Fruit fly (Drosophila melanogaster): ENCODE data around the gene Ssdp.

Gene Ssdp

DNA sequence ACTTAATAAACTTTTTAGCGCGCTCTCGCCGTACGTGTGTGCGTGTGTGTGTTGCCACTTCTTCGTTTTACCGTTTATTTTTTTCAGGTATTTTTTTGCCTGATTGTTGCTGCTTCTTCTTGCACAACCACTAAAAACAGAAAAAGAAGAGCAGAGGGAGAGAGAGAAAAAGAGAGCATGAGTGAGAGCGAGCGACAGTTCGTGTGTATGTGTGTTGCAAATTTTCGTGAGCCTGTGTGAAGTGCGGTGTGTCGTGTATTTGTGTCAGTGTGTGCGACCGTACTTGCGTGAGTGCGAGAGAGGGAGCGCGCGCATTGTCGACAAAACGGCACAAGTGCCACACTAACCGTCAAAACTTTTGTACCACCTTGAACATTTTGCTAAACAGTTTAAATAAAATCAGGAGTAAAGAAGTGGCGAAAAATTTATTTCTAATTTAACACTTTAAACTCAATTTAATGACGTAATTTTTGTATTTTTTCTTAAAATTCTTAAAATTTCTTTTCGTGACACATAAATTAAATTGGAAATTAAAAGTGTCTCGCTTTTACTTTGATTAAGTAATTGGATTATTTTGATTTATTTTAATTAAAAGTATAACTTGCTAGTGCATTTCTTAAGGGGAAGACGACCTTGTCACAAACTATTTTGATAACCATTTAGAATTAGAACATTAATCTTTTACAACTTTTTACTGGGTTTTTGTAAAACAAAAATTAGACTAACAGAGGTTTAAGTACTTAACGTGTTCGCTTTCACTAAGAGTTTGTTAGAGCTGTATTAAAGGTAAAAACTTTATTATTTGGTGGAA, 2.2 kb downstream of the Ssdp start:
- TF ChIP-seq Dll (optimal IDR thresholded peaks at IDR 0.05) (peak; percentile 98), CG8478 (optimal IDR thresholded peaks at IDR 0.05) (peak; percentile 51), pan (optimal IDR thresholded peaks at IDR 0.05) (no peak), EcR (GFP tag; optimal IDR thresholded peaks at IDR 0.05) (no peak), usp (GFP tag; optimal IDR thresholded peaks at IDR 0.05) (no peak), psq (optimal IDR thresholded peaks at IDR 0.05) (no peak)

- TF ChIP-seq EcR (GFP tag; optimal IDR thresholded peaks at IDR 0.05) (no peak), psq (optimal IDR thresholded peaks at IDR 0.05) (no peak), pan (optimal IDR thresholded peaks at IDR 0.05) (no peak), Dll (optimal IDR thresholded peaks at IDR 0.05) (no peak), CG8478 (optimal IDR thresholded peaks at IDR 0.05) (no peak), usp (GFP tag; optimal IDR thresholded peaks at IDR 0.05) (no peak)
Measured at dm6 chr3R:18196622-18196990, 2.8 kb downstream of the Ssdp start.

- TF ChIP-seq pan (optimal IDR thresholded peaks at IDR 0.05) (no peak), usp (GFP tag; optimal IDR thresholded peaks at IDR 0.05) (no peak), EcR (GFP tag; optimal IDR thresholded peaks at IDR 0.05) (no peak), CG8478 (optimal IDR thresholded peaks at IDR 0.05) (no peak), psq (optimal IDR thresholded peaks at IDR 0.05) (no peak), Dll (optimal IDR thresholded peaks at IDR 0.05) (no peak)
Measured at dm6 chr3R:18195295-18195694, 4.1 kb downstream of the Ssdp start.

DNA sequence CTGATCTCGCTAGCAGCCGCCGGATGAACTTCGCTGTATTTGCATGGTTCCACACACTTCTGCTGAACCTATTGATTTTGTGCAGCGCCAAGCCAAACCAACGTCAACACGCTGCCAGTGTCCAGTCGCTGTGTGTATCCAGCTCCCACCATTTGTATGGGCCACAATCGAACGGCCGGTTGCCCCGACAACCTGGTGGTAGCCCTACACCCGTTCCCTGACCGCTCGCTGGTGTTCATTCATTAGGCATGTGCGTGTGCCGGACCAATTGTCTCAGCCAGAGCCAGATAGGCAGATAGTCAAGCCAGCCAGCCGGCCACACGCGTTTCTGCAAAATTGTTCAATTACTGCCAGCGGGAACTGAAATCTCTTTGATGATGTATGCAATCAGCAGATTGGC, 7.5 kb downstream of the Ssdp start, which contains the start of gene CG14313:
Gene CG14313 (minus strand): TSS at position 101 of the 400 bp plus-strand sequence.
- TF ChIP-seq Dll (optimal IDR thresholded peaks at IDR 0.05) (no peak), CG8478 (optimal IDR thresholded peaks at IDR 0.05) (no peak), usp (GFP tag; optimal IDR thresholded peaks at IDR 0.05) (no peak), pan (optimal IDR thresholded peaks at IDR 0.05) (no peak), psq (optimal IDR thresholded peaks at IDR 0.05) (no peak), EcR (GFP tag; optimal IDR thresholded peaks at IDR 0.05) (no peak)

DNA sequence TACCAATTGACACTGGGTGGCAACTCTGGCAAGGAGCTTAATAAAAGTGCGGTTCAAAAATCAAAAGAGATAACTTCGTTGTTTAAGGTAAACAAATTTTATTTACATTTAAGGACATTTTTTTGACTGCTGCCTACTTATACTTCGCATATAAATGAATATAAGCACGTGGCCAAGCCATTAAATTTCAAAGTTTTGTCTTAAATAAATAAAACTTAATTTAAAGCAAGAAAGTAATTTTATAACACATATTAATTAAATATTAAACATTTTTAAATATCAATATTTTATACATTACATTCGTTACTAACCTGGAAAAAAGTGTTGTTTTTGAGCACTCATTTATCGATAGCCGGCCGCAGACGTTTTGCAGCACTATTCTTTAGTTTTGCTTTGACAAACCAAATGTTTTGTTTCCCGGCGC, 10.7 kb downstream of the Ssdp start, which contains the start of the genes CG12321 and MED17:
Gene CG12321 (minus strand): TSS at position 6 of the 424 bp plus-strand sequence.
Gene MED17 (plus strand): TSS at position 371 of the 424 bp plus-strand sequence.
- TF ChIP-seq pan (optimal IDR thresholded peaks at IDR 0.05) (no peak), usp (GFP tag; optimal IDR thresholded peaks at IDR 0.05) (no peak), CG8478 (optimal IDR thresholded peaks at IDR 0.05) (no peak), psq (optimal IDR thresholded peaks at IDR 0.05) (no peak), EcR (GFP tag; optimal IDR thresholded peaks at IDR 0.05) (no peak), Dll (optimal IDR thresholded peaks at IDR 0.05) (no peak)

DNA sequence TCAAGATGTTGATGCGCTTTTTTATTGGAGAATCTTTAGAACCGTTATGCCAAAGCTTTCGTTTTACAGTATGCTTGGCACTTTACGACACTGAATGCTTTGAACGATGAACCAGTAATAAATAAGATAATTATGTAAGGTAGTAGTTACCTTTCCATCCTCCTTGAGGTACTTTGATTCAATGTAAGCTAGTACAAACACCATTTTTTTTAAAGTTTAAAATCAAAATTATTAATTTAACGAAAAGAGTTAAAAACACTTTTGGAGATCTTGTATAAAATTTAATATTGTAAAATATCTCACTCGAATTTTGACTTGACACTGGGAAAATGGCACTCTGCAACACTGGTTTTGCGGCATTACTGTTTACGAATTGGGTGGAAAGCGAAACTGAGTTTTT, 14.0 kb downstream of the Ssdp start, which contains the start of the genes Arp5 and CG7208:
Gene Arp5 (plus strand): TSS at position 114 of the 400 bp plus-strand sequence.
Gene CG7208 (minus strand): TSS at position 331 of the 400 bp plus-strand sequence.
- TF ChIP-seq usp (GFP tag; optimal IDR thresholded peaks at IDR 0.05) (no peak), Dll (optimal IDR thresholded peaks at IDR 0.05) (no peak), EcR (GFP tag; optimal IDR thresholded peaks at IDR 0.05) (no peak), pan (optimal IDR thresholded peaks at IDR 0.05) (no peak), CG8478 (optimal IDR thresholded peaks at IDR 0.05) (no peak), psq (optimal IDR thresholded peaks at IDR 0.05) (no peak)

dm6 chr3R:18183244-18183643, 16.2 kb downstream of the Ssdp start, which contains the start of gene cdm:
Gene cdm (minus strand): TSS chr3R:18183479.
- TF ChIP-seq Dll (optimal IDR thresholded peaks at IDR 0.05), result no peak
- TF ChIP-seq pan (optimal IDR thresholded peaks at IDR 0.05), result no peak
- TF ChIP-seq CG8478 (optimal IDR thresholded peaks at IDR 0.05), result no peak
- TF ChIP-seq psq (optimal IDR thresholded peaks at IDR 0.05), result no peak
- no peak for TF ChIP-seq usp (GFP tag; optimal IDR thresholded peaks at IDR 0.05)
- no peak for TF ChIP-seq EcR (GFP tag; optimal IDR thresholded peaks at IDR 0.05)

- TF ChIP-seq usp (GFP tag; optimal IDR thresholded peaks at IDR 0.05), result no peak
- no peak for TF ChIP-seq EcR (GFP tag; optimal IDR thresholded peaks at IDR 0.05)
- TF ChIP-seq Dll (optimal IDR thresholded peaks at IDR 0.05), result no peak
- TF ChIP-seq psq (optimal IDR thresholded peaks at IDR 0.05), result no peak
- TF ChIP-seq CG8478 (optimal IDR thresholded peaks at IDR 0.05), result no peak
- TF ChIP-seq pan (optimal IDR thresholded peaks at IDR 0.05), result no peak
Measured at dm6 chr3R:18171983-18172967, 27.1 kb downstream of the Ssdp start.

- TF ChIP-seq usp (GFP tag; optimal IDR thresholded peaks at IDR 0.05) (no peak), Dll (optimal IDR thresholded peaks at IDR 0.05) (no peak), EcR (GFP tag; optimal IDR thresholded peaks at IDR 0.05) (no peak), CG8478 (optimal IDR thresholded peaks at IDR 0.05) (no peak), pan (optimal IDR thresholded peaks at IDR 0.05) (no peak), psq (optimal IDR thresholded peaks at IDR 0.05) (no peak)
Measured at dm6 chr3R:18169982-18170531, 29.3 kb downstream of the Ssdp start.

- TF ChIP-seq pan (optimal IDR thresholded peaks at IDR 0.05) (no peak), Dll (optimal IDR thresholded peaks at IDR 0.05) (no peak), psq (optimal IDR thresholded peaks at IDR 0.05) (no peak), CG8478 (optimal IDR thresholded peaks at IDR 0.05) (no peak), usp (GFP tag; optimal IDR thresholded peaks at IDR 0.05) (no peak)
Measured at dm6 chr3R:18168929-18169350, 30.5 kb downstream of the Ssdp start.

DNA sequence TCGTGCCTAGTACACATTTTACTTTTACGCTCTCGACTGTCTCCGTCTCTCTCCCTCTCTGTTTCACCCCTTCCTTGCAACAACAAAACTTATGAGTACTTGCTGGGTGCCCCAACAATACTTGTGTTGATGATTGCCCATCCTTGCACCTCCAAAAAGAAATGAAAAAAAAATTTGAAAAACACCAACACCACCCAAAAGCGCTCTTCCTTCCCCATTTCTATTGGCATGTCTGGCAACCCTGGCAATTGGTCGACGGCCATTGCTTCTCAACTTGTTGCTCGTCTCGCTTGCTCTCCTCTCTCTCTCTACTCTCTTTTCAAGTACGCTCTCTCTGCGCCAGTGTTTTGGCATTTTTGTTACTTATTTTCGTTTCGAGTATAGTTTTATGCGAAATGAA, 31.0 kb downstream of the Ssdp start:
- TF ChIP-seq usp (GFP tag; optimal IDR thresholded peaks at IDR 0.05) (no peak), Dll (optimal IDR thresholded peaks at IDR 0.05) (peak; percentile 96), EcR (GFP tag; optimal IDR thresholded peaks at IDR 0.05) (no peak), CG8478 (optimal IDR thresholded peaks at IDR 0.05) (no peak)
